Worm (Caenorhabditis elegans) whole organism, young adult: ENCODE results near the gene F59B1.4.

Experiments used
- F49E8.2 ChIP-seq: sonication (generic microtip); optimal IDR thresholded peaks from 3 replicates; lab custom pipeline; 2017; ENCODE audit warnings: missing genetic modification characterization, mild to moderate bottlenecking, missing compliant biosample characterization, antibody characterized with exemption, moderate library complexity; ENCODE audit not compliant: insufficient read depth
- T07F8.4 ChIP-seq: sonication (generic microtip); optimal IDR thresholded peaks from 2 replicates; lab custom pipeline; 2016; ENCODE audit warnings: mild to moderate bottlenecking, missing genetic modification characterization, moderate library complexity, missing compliant biosample characterization
- T26A5.8 ChIP-seq: sonication (generic microtip); optimal IDR thresholded peaks from 2 replicates; lab custom pipeline; 2016; ENCODE audit warnings: missing genetic modification characterization, missing compliant biosample characterization
- ama-1 ChIP-seq, 3 experiments: fragments of 150-350 bp in 1 of 3; sonication (generic microtip) in 2 of 3; optimal IDR thresholded peaks; 2 replicates each; lab custom pipeline; 2014 to 2018; ENCODE audit warnings: missing biosample characterization in 2 of 3, missing genetic modification characterization in 2 of 3, missing genetic modification reagents in 2 of 3
- ceh-27 ChIP-seq: fragments of 200-800 bp; sonication (Bioruptor generic); optimal IDR thresholded peaks from 2 replicates; lab custom pipeline; 2018; ENCODE audit warnings: mild to moderate bottlenecking, missing genetic modification characterization, moderate library complexity, missing compliant biosample characterization
- dpl-1 ChIP-seq: fragments of 150-350 bp; optimal IDR thresholded peaks from 2 replicates; lab custom pipeline; 2014; ENCODE audit warnings: missing biosample characterization, missing genetic modification reagents, missing genetic modification characterization
- him-1 ChIP-seq: sonication (generic microtip); optimal IDR thresholded peaks from 2 replicates; lab custom pipeline; 2016; ENCODE audit warnings: missing genotype, missing genetic modification reagents, missing genetic modification characterization, missing compliant biosample characterization
- let-607 ChIP-seq, 2 experiments: fragments of 200-800 bp in 1 of 2; sonication (Bioruptor generic) in 1 of 2; sonication (generic microtip) in 1 of 2; optimal IDR thresholded peaks; 2 replicates each; lab custom pipeline; 2016 to 2018; ENCODE audit warnings: mild to moderate bottlenecking in 2 of 2, missing compliant biosample characterization in 2 of 2, missing genetic modification characterization in 2 of 2, moderate library complexity in 2 of 2, missing genotype in 1 of 2
- nfyb-1 ChIP-seq: fragments of 200-800 bp; sonication (Bioruptor generic); IDR thresholded peaks from 2 replicates; pipeline ENCODE4 v1.3.6; 2022; ENCODE audit warnings: missing genetic modification reagents, missing genetic modification characterization, missing compliant biosample characterization
- nhr-27 ChIP-seq: fragments of 200-800 bp; sonication (Bioruptor generic); optimal IDR thresholded peaks from 2 replicates; lab custom pipeline; 2018; ENCODE audit warnings: mild to moderate bottlenecking, missing genetic modification characterization, moderate library complexity, missing compliant biosample characterization
- snpc-1.3 ChIP-seq: sonication (generic microtip); optimal IDR thresholded peaks from 2 replicates; lab custom pipeline; 2017; ENCODE audit warnings: missing genetic modification characterization, mild to moderate bottlenecking, missing compliant biosample characterization, antibody characterized with exemption, moderate library complexity, missing genotype, missing genetic modification reagents; ENCODE audit not compliant: insufficient read depth
- snpc-4 ChIP-seq, 5 experiments: fragments of 150-350 bp in 1 of 5; sonication (generic microtip) in 4 of 5; optimal IDR thresholded peaks; 2 replicates each; lab custom pipeline; 2014 to 2018; ENCODE audit warnings: missing genetic modification characterization in 5 of 5, missing biosample characterization in 3 of 5, antibody characterized with exemption in 2 of 5, mild to moderate bottlenecking in 2 of 5, missing compliant biosample characterization in 2 of 5, missing genotype in 2 of 5, moderate library complexity in 2 of 5, missing genetic modification reagents in 1 of 5
- unc-62 ChIP-seq: fragments of 150-350 bp; optimal IDR thresholded peaks from 2 replicates; lab custom pipeline; 2014; ENCODE audit warnings: missing biosample characterization, missing genetic modification reagents, missing genetic modification characterization

DNA sequence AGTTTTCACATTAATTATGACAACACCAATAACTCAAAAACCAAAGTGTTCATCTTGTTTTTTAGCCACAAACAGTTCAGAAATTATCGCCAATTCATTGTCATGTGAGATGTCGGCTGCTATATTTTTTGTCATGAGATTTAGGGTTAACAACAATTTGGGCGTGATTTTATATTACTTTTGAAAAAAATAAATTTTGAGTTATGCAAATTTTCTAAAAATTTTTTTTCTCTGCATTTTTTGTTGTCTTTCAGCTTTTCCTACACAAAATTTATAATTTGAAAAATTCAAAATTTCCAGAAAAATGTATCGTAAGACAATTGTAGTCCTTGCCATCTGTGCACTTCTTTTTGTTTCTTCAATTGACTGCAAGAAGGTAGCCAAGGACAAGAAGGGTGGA, 6.2 kb upstream of the F59B1.4 start, which contains the start of gene F59B1.2:
- TF ChIP-seq T07F8.4 (tag; lab: Kevin White, UChicago), result no peak
- TF ChIP-seq ama-1 (optimal IDR thresholded peaks at IDR 0.05; lab: Kevin White, UChicago), result no peak
- TF ChIP-seq ama-1 (GFP tag; optimal IDR thresholded peaks at IDR 0.05; lab: Kevin White, UChicago), result no peak
- no peak for TF ChIP-seq T26A5.8 (tag; lab: Kevin White, UChicago)
- no peak for TF ChIP-seq let-607 (tag; optimal IDR thresholded peaks at IDR 0.05; lab: Kevin White, UChicago)
- TF ChIP-seq snpc-4 (GFP tag; optimal IDR thresholded peaks at IDR 0.05; lab: Kevin White, UChicago), result no peak
- TF ChIP-seq snpc-4 (tag; optimal IDR thresholded peaks at IDR 0.05; lab: Kevin White, UChicago), result peak in 1 of 4 experiments; percentile 6
- no peak for TF ChIP-seq ceh-27 (GFP tag; lab: Kevin White, UChicago)
- TF ChIP-seq him-1 (tag; lab: Kevin White, UChicago), result no peak
- TF ChIP-seq unc-62 (GFP tag; lab: Kevin White, UChicago), result no peak
- TF ChIP-seq dpl-1 (GFP tag; lab: Kevin White, UChicago), result no peak
- TF ChIP-seq snpc-1.3, result no peak
- TF ChIP-seq F49E8.2 (tag; lab: Kevin White, UChicago), result no peak
- TF ChIP-seq nhr-27 (tag; lab: Kevin White, UChicago), result no peak
- no peak for TF ChIP-seq nfyb-1 (GFP tag; lab: Robert Waterston, UW)
